Worm (Caenorhabditis elegans): Measurements from ENCODE around the gene D1005.5.
A peak's percentile ranks its signal among the peaks of the same experiment; 100 is the strongest.

D1005.5 gene

ce11 chrX:1495980-1496379 is 23.2 kb upstream of the D1005.5 start:
- no peak for TF ChIP-seq zag-1 (tag; optimal IDR thresholded peaks at IDR 0.05)

DNA sequence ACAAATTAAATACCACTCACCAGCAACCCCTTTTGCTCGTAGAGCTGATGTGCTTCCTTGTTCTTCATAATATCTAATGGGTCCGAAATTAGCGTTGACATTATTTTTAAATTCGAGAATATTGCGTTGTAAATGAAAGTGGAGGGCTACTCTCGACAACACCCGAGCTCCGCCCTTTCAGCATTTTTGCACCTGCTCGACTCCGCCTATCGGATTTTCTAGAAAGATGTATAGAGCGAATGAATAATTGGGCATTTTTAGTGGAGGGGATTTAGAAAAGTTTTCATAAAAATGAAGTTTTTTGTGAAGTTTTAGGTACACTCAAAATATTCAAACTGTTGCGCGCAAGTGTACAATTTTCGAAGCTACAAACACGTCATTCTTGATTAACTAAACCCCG is 21.5 kb upstream of the D1005.5 start, which contains the start of gene F09E10.5:
TSS of gene F09E10.5 (minus strand) at position 101 of the 400 bp plus-strand sequence.
- TF ChIP-seq unc-62 (GFP tag; optimal IDR thresholded peaks at IDR 0.05) = no peak
- no peak for TF ChIP-seq fkh-8 (tag; optimal IDR thresholded peaks at IDR 0.05)
- TF ChIP-seq tbx-2 (tag; optimal IDR thresholded peaks at IDR 0.05) = no peak
- TF ChIP-seq lin-35 (GFP tag; optimal IDR thresholded peaks at IDR 0.05) = no peak
- TF ChIP-seq lin-14 (GFP tag; optimal IDR thresholded peaks at IDR 0.05) = no peak
- TF ChIP-seq sox-4 (tag; optimal IDR thresholded peaks at IDR 0.05) = no peak
- no peak for TF ChIP-seq ztf-11 (tag; optimal IDR thresholded peaks at IDR 0.05)
- TF ChIP-seq mab-9 (GFP tag; IDR thresholded peaks at IDR 0.05) = no peak
- TF ChIP-seq mdl-1 (tag; optimal IDR thresholded peaks at IDR 0.05) = no peak
- TF ChIP-seq nhr-77 (tag; optimal IDR thresholded peaks at IDR 0.05) = no peak

DNA sequence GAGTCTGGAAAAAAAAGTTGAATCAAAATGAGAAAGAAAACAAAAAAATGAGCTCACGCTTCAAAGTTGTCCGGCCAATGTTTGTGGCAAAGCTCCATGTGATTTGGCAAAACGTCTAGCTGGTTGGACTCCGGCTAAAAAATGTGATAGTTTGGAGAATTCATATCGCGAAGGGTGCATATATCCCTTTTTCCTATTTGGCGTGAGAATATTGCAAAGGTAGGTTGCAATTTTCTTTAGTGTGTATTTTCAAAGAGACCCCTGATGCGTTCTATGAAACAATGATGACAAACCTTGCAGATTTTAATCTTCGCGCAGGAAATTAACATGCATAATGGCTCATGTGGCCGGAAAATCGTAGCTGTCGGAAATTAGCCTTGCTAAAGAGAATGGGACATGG is 19.4 kb upstream of the D1005.5 start:
- TF ChIP-seq rnt-1 (tag; optimal IDR thresholded peaks at IDR 0.05) (peak; percentile 13), nhr-90 (tag; optimal IDR thresholded peaks at IDR 0.05; ENCODE audit: poor library complexity) (peak; percentile 39), hlh-4 (tag; optimal IDR thresholded peaks at IDR 0.05) (no peak), sox-4 (tag; optimal IDR thresholded peaks at IDR 0.05) (no peak), jun-1 (tag; optimal IDR thresholded peaks at IDR 0.05) (peak; percentile 17), efl-1 (optimal IDR thresholded peaks at IDR 0.05) (no peak), efl-1 (GFP tag; optimal IDR thresholded peaks at IDR 0.05 in 1 of 2) (peak in 1 of 2 experiments; percentile 27), skn-1 (tag; optimal IDR thresholded peaks at IDR 0.05) (peak; percentile 23), lin-35 (GFP tag; optimal IDR thresholded peaks at IDR 0.05) (peak in 1 of 2 experiments; percentile 4), ceh-82 (tag; optimal IDR thresholded peaks at IDR 0.05) (peak in 1 of 3 experiments; percentile 3), nhr-71 (tag; optimal IDR thresholded peaks at IDR 0.05) (peak; percentile 7), irx-1 (tag; optimal IDR thresholded peaks at IDR 0.05) (peak; percentile 3), snu-23 (GFP tag; optimal IDR thresholded peaks at IDR 0.05) (peak; percentile 51), nhr-47 (tag; optimal IDR thresholded peaks at IDR 0.05) (peak; percentile 58), mab-9 (GFP tag; IDR thresholded peaks at IDR 0.05) (no peak)

DNA sequence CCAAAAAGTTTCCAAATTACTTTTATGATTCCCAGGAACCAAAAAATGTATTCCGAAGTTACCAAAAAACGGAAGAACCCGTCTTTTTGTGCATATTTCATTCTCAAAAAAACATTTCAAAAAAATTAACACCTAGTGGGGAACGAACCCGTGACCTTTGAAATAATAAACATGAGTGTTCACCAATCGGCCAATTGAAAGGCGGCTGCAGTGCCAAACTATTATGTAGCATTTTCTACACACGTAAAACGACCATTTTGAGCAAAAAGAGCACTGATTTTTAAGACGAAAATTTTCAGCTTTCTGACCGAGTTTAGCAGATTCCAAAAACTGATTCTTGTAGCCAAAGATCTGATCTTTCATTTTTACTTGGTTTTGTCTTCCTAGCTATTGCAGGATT is 18.3 kb upstream of the D1005.5 start:
- TF ChIP-seq rnt-1 (tag; optimal IDR thresholded peaks at IDR 0.05) (no peak), zag-1 (tag; optimal IDR thresholded peaks at IDR 0.05) (no peak), mef-2 (tag; optimal IDR thresholded peaks at IDR 0.05) (no peak), lin-15B (tag; optimal IDR thresholded peaks at IDR 0.05) (no peak), efl-3 (GFP tag; optimal IDR thresholded peaks at IDR 0.05) (no peak), nhr-19 (GFP tag; conservative IDR thresholded peaks at IDR 0.05) (no peak), pag-3 (tag; optimal IDR thresholded peaks at IDR 0.05; ENCODE audit: borderline replicate concordance, insufficient read depth) (no peak), elt-2 (tag; optimal IDR thresholded peaks at IDR 0.05) (no peak), vab-15 (tag; optimal IDR thresholded peaks at IDR 0.05) (no peak), mab-9 (GFP tag; IDR thresholded peaks at IDR 0.05) (no peak), fkh-8 (tag; optimal IDR thresholded peaks at IDR 0.05) (no peak), unc-62 (GFP tag; optimal IDR thresholded peaks at IDR 0.05) (no peak), ceh-82 (tag; optimal IDR thresholded peaks at IDR 0.05) (no peak)

ce11 chrX:1489574-1489973 is 16.8 kb upstream of the D1005.5 start:
- TF ChIP-seq skn-1 (tag; optimal IDR thresholded peaks at IDR 0.05) (no peak), lsy-2 (tag; optimal IDR thresholded peaks at IDR 0.05) (no peak), snpc-4 (tag; optimal IDR thresholded peaks at IDR 0.05) (no peak), fkh-4 (tag; optimal IDR thresholded peaks at IDR 0.05; ENCODE audit: borderline replicate concordance) (no peak), grh-1 (GFP tag; IDR thresholded peaks at IDR 0.05) (no peak), C04F5.9 (tag; optimal IDR thresholded peaks at IDR 0.05) (no peak), hlh-17 (GFP tag; optimal IDR thresholded peaks at IDR 0.05; ENCODE audit: borderline replicate concordance) (no peak), fkh-10 (GFP tag; optimal IDR thresholded peaks at IDR 0.05) (no peak)
